Worm (Caenorhabditis elegans) whole organism, early embryonic: ENCODE results near the gene W02B12.12.

Experiments used
- B0310.2 ChIP-seq: sonication (generic microtip); optimal IDR thresholded peaks from 2 replicates; lab custom pipeline; 2016; ENCODE audit warnings: mild to moderate bottlenecking, missing genetic modification characterization, missing compliant biosample characterization
- ceh-36 ChIP-seq: sonication (generic microtip); optimal IDR thresholded peaks from 2 replicates; lab custom pipeline; 2016; ENCODE audit warnings: missing genetic modification characterization, inconsistent platforms, missing compliant biosample characterization
- hmg-4 ChIP-seq: fragments of 200-800 bp; sonication (Bioruptor generic); optimal IDR thresholded peaks from 2 replicates; lab custom pipeline; 2018; ENCODE audit warnings: mild to moderate bottlenecking, missing genetic modification characterization, missing compliant biosample characterization
- sea-1 ChIP-seq: fragments of 200-800 bp; sonication (Bioruptor generic); conservative IDR thresholded peaks from 2 replicates; pipeline ENCODE4 v1.3.6; 2022; ENCODE audit warnings: missing genetic modification characterization, missing compliant biosample characterization
- tbx-11 ChIP-seq: fragments of 200-800 bp; sonication (Bioruptor generic); IDR thresholded peaks from 2 replicates; pipeline ENCODE4 v1.3.6; 2022; ENCODE audit warnings: missing genetic modification characterization, missing compliant biosample characterization

ce11 chrII:11495806-11496205 is 16.8 kb upstream of the W02B12.12 start:
- TF ChIP-seq tbx-11 (GFP tag; lab: Robert Waterston, UW), result no peak
- TF ChIP-seq sea-1 (GFP tag; lab: Robert Waterston, UW), result no peak
- no peak for TF ChIP-seq ceh-36 (tag; lab: Kevin White, UChicago)
- TF ChIP-seq B0310.2 (tag; lab: Kevin White, UChicago), result no peak
- TF ChIP-seq hmg-4 (GFP tag; lab: Kevin White, UChicago), result no peak
